Worm (Caenorhabditis elegans): ENCODE results near the gene cld-9.
A peak's percentile ranks its signal among the peaks of the same experiment; 100 is the strongest.

cld-9 gene

ce11 chrV:13753481-13753880, 1.8 kb upstream of the cld-9 start, which contains the start of gene F20G2.1:
Gene F20G2.1, minus strand, starts transcription at chrV:13753581.
- TF ChIP-seq gmeb-2 (tag; optimal IDR thresholded peaks at IDR 0.05): no peak
- TF ChIP-seq ceh-9 (tag; optimal IDR thresholded peaks at IDR 0.05): no peak
- TF ChIP-seq C38D4.7 (GFP tag; optimal IDR thresholded peaks at IDR 0.05): no peak
- TF ChIP-seq T23F11.4 (GFP tag; optimal IDR thresholded peaks at IDR 0.05): no peak
- TF ChIP-seq ceh-31 (tag; optimal IDR thresholded peaks at IDR 0.05): no peak
- no peak for TF ChIP-seq pag-3 (tag; optimal IDR thresholded peaks at IDR 0.05; ENCODE audit: borderline replicate concordance)
- TF ChIP-seq F13H6.1 (tag; optimal IDR thresholded peaks at IDR 0.05): no peak
- TF ChIP-seq unc-86 (tag; optimal IDR thresholded peaks at IDR 0.05): no peak
- no peak for TF ChIP-seq ref-2 (tag; optimal IDR thresholded peaks at IDR 0.05)

ce11 chrV:13748658-13749057, 3.0 kb downstream of the cld-9 start, which contains the start of gene F35E12.10:
Gene F35E12.10, minus strand, starts transcription at chrV:13748758.
- TF ChIP-seq ceh-19 (GFP tag; optimal IDR thresholded peaks at IDR 0.05): no peak
- TF ChIP-seq pat-9 (tag; optimal IDR thresholded peaks at IDR 0.05): no peak
- TF ChIP-seq ceh-30 (tag; optimal IDR thresholded peaks at IDR 0.05): no peak
- TF ChIP-seq fax-1 (tag; optimal IDR thresholded peaks at IDR 0.05): no peak
- TF ChIP-seq tbx-2 (tag; optimal IDR thresholded peaks at IDR 0.05): no peak
- TF ChIP-seq ceh-9 (tag; optimal IDR thresholded peaks at IDR 0.05): no peak
- no peak for TF ChIP-seq syd-9 (tag; optimal IDR thresholded peaks at IDR 0.05)
- no peak for TF ChIP-seq K02D7.2 (tag; optimal IDR thresholded peaks at IDR 0.05)
- no peak for TF ChIP-seq sox-4 (tag; optimal IDR thresholded peaks at IDR 0.05)
- no peak for TF ChIP-seq unc-86 (tag; optimal IDR thresholded peaks at IDR 0.05)

- TF ChIP-seq sox-4 (tag; optimal IDR thresholded peaks at IDR 0.05): no peak
- peak; percentile 29 for TF ChIP-seq elt-2 (tag; optimal IDR thresholded peaks at IDR 0.05)
These were observed 6.8 kb downstream of the cld-9 start, which contains the start of gene F35E12.9 for ce11 chrV:13744901-13745300. Gene F35E12.9, minus strand, starts transcription at chrV:13745127.

- TF ChIP-seq elt-2 (tag; optimal IDR thresholded peaks at IDR 0.05) (no peak), unc-55 (GFP tag; optimal IDR thresholded peaks at IDR 0.05) (no peak), ceh-19 (GFP tag; optimal IDR thresholded peaks at IDR 0.05) (no peak), hlh-13 (GFP tag; optimal IDR thresholded peaks at IDR 0.05) (no peak), odd-2 (tag; optimal IDR thresholded peaks at IDR 0.05) (no peak), elt-4 (tag; optimal IDR thresholded peaks at IDR 0.05) (no peak), F13H6.1 (tag; optimal IDR thresholded peaks at IDR 0.05) (no peak), ref-2 (tag; optimal IDR thresholded peaks at IDR 0.05) (no peak), ceh-22 (tag; optimal IDR thresholded peaks at IDR 0.05) (no peak), fkh-10 (GFP tag; optimal IDR thresholded peaks at IDR 0.05) (no peak), ets-4 (tag; optimal IDR thresholded peaks at IDR 0.05) (no peak), pha-4 (tag; optimal IDR thresholded peaks at IDR 0.05) (no peak)
These were observed 11.8 kb downstream of the cld-9 start for ce11 chrV:13739901-13740300.

- TF ChIP-seq che-1 (tag; optimal IDR thresholded peaks at IDR 0.05): no peak
- TF ChIP-seq unc-42 (tag; optimal IDR thresholded peaks at IDR 0.05): no peak
- no peak for TF ChIP-seq ceh-14 (tag; optimal IDR thresholded peaks at IDR 0.05)
- no peak for TF ChIP-seq ceh-31 (tag; optimal IDR thresholded peaks at IDR 0.05)
- no peak for TF ChIP-seq sdc-2 (tag; optimal IDR thresholded peaks at IDR 0.05)
- TF ChIP-seq pha-4 (tag; optimal IDR thresholded peaks at IDR 0.05): no peak
These were observed 13.3 kb downstream of the cld-9 start, which contains the start of gene irg-5 for ce11 chrV:13738374-13738773. Gene irg-5, minus strand, starts transcription at chrV:13738474.

- TF ChIP-seq unc-55 (GFP tag; optimal IDR thresholded peaks at IDR 0.05): no peak
- TF ChIP-seq npax-4 (tag; optimal IDR thresholded peaks at IDR 0.05): no peak
- TF ChIP-seq hlh-13 (GFP tag; optimal IDR thresholded peaks at IDR 0.05): no peak
- TF ChIP-seq hlh-15 (tag; optimal IDR thresholded peaks at IDR 0.05): no peak
- no peak for TF ChIP-seq madf-2 (tag; optimal IDR thresholded peaks at IDR 0.05)
- TF ChIP-seq ama-1 (optimal IDR thresholded peaks at IDR 0.05): no peak
- no peak for TF ChIP-seq dmd-4 (tag; optimal IDR thresholded peaks at IDR 0.05; ENCODE audit: borderline replicate concordance)
- TF ChIP-seq ets-4 (tag; optimal IDR thresholded peaks at IDR 0.05): no peak
- TF ChIP-seq ceh-45 (GFP tag; IDR thresholded peaks at IDR 0.05): no peak
- no peak for TF ChIP-seq odd-2 (tag; optimal IDR thresholded peaks at IDR 0.05)
- TF ChIP-seq fkh-10 (GFP tag; optimal IDR thresholded peaks at IDR 0.05): no peak
- no peak for TF ChIP-seq sox-4 (tag; optimal IDR thresholded peaks at IDR 0.05)
- TF ChIP-seq ceh-34 (tag; optimal IDR thresholded peaks at IDR 0.05): no peak
- no peak for TF ChIP-seq K09A11.1 (tag; optimal IDR thresholded peaks at IDR 0.05; ENCODE audit: insufficient read depth)
- no peak for TF ChIP-seq ceh-24 (tag; optimal IDR thresholded peaks at IDR 0.05)
- no peak for TF ChIP-seq elt-4 (tag; optimal IDR thresholded peaks at IDR 0.05)
- no peak for TF ChIP-seq ceh-19 (GFP tag; optimal IDR thresholded peaks at IDR 0.05)
- no peak for TF ChIP-seq dve-1 (tag; optimal IDR thresholded peaks at IDR 0.05)
- TF ChIP-seq ceh-6 (GFP tag; optimal IDR thresholded peaks at IDR 0.05): no peak
These were observed 15.5 kb downstream of the cld-9 start, which contains the start of gene F35E12.6 for ce11 chrV:13736147-13736546. Gene F35E12.6, minus strand, starts transcription at chrV:13736247.

Data from whole organism, late embryonic.